Worm (Caenorhabditis elegans) whole organism, young adult: Measurements from ENCODE around the gene henn-1.

Source experiments
- D2030.7 ChIP-seq: fragments of 200-800 bp; sonication (Bioruptor generic); IDR thresholded peaks from 2 replicates; pipeline ENCODE4 v1.3.6; 2022; ENCODE audit warnings: missing genetic modification reagents, missing genetic modification characterization, missing compliant biosample characterization
- F37B4.10 ChIP-seq: fragments of 200-800 bp; sonication (Bioruptor generic); IDR thresholded peaks from 2 replicates; pipeline ENCODE4 v1.3.6; 2022; ENCODE audit warnings: missing genetic modification characterization, missing compliant biosample characterization
- F39B2.1 ChIP-seq: fragments of 200-800 bp; sonication (Bioruptor generic); IDR thresholded peaks from 2 replicates; pipeline ENCODE4 v1.3.6; 2022; ENCODE audit warnings: missing genetic modification reagents, missing genetic modification characterization, missing compliant biosample characterization
- F52B5.7 ChIP-seq: sonication (generic microtip); optimal IDR thresholded peaks from 2 replicates; lab custom pipeline; 2016; ENCODE audit warnings: mild to moderate bottlenecking, missing genetic modification characterization, missing compliant biosample characterization
- T07F8.4 ChIP-seq: sonication (generic microtip); optimal IDR thresholded peaks from 2 replicates; lab custom pipeline; 2016; ENCODE audit warnings: mild to moderate bottlenecking, missing genetic modification characterization, moderate library complexity, missing compliant biosample characterization
- Y67H2A.10 ChIP-seq: fragments of 200-800 bp; sonication (Bioruptor generic); conservative IDR thresholded peaks from 2 replicates; pipeline ENCODE4 v1.3.6; 2022; ENCODE audit warnings: missing genetic modification reagents, missing genetic modification characterization, missing compliant biosample characterization
- aptf-3 ChIP-seq: fragments of 200-800 bp; sonication (Bioruptor generic); IDR thresholded peaks from 2 replicates; pipeline ENCODE4 v1.3.6; 2022; ENCODE audit warnings: missing genetic modification characterization, missing compliant biosample characterization
- athp-1 ChIP-seq: sonication (generic microtip); optimal IDR thresholded peaks from 2 replicates; lab custom pipeline; 2017; ENCODE audit warnings: mild to moderate bottlenecking, missing genetic modification characterization, missing compliant biosample characterization
- attf-5 ChIP-seq: fragments of 200-800 bp; sonication (Bioruptor generic); optimal IDR thresholded peaks from 2 replicates; lab custom pipeline; 2018; ENCODE audit warnings: mild to moderate bottlenecking, missing genetic modification characterization, missing compliant biosample characterization
- ceh-91 ChIP-seq: fragments of 200-800 bp; sonication (Bioruptor generic); IDR thresholded peaks from 2 replicates; pipeline ENCODE4 v1.3.6; 2022; ENCODE audit warnings: missing genetic modification reagents, missing genetic modification characterization, missing compliant biosample characterization
- chd-7 ChIP-seq: sonication (generic microtip); optimal IDR thresholded peaks from 2 replicates; lab custom pipeline; 2016; ENCODE audit warnings: mild to moderate bottlenecking, missing genetic modification characterization, moderate library complexity, missing compliant biosample characterization
- die-1 ChIP-seq: sonication (generic microtip); optimal IDR thresholded peaks from 2 replicates; lab custom pipeline; 2016; ENCODE audit warnings: missing genotype, mild to moderate bottlenecking, missing genetic modification characterization, missing compliant biosample characterization
- dox-1 ChIP-seq: fragments of 200-800 bp; sonication (Bioruptor generic); IDR thresholded peaks from 2 replicates; pipeline ENCODE4 v1.3.6; 2022; ENCODE audit warnings: missing genetic modification reagents, missing genetic modification characterization, missing compliant biosample characterization
- efl-1 ChIP-seq: fragments of 150-350 bp; optimal IDR thresholded peaks from 2 replicates; lab custom pipeline; 2014; ENCODE audit warnings: missing biosample characterization, missing genetic modification reagents, missing genetic modification characterization
- egrh-3 ChIP-seq: fragments of 200-800 bp; sonication (Bioruptor generic); IDR thresholded peaks from 2 replicates; pipeline ENCODE4 v1.3.6; 2022; ENCODE audit warnings: missing genetic modification reagents, missing genetic modification characterization, missing compliant biosample characterization
- ets-4 ChIP-seq: fragments of 200-800 bp; sonication (Bioruptor generic); optimal IDR thresholded peaks from 2 replicates; lab custom pipeline; 2018; ENCODE audit warnings: mild to moderate bottlenecking, missing genetic modification characterization, missing compliant biosample characterization
- him-1 ChIP-seq: sonication (generic microtip); optimal IDR thresholded peaks from 2 replicates; lab custom pipeline; 2016; ENCODE audit warnings: missing genotype, missing genetic modification reagents, missing genetic modification characterization, missing compliant biosample characterization
- hlh-26 ChIP-seq: fragments of 200-800 bp; sonication (Bioruptor generic); conservative IDR thresholded peaks from 2 replicates; pipeline ENCODE4 v1.3.6; 2022; ENCODE audit warnings: missing genetic modification reagents, missing genetic modification characterization, missing compliant biosample characterization
- hsf-1 ChIP-seq: fragments of 200-800 bp; sonication (Bioruptor generic); IDR thresholded peaks from 2 replicates; pipeline ENCODE4 v1.3.6; 2022; ENCODE audit warnings: missing genetic modification reagents, missing genetic modification characterization, missing compliant biosample characterization
- lin-54 ChIP-seq: fragments of 200-800 bp; sonication (Bioruptor generic); optimal IDR thresholded peaks from 2 replicates; lab custom pipeline; 2018; ENCODE audit warnings: mild to moderate bottlenecking, missing genetic modification characterization, missing compliant biosample characterization
- madf-3 ChIP-seq: fragments of 200-800 bp; sonication (Bioruptor generic); IDR thresholded peaks from 2 replicates; pipeline ENCODE4 v1.3.6; 2022; ENCODE audit warnings: missing genetic modification reagents, missing genetic modification characterization, missing compliant biosample characterization
- mcd-1 ChIP-seq: fragments of 200-800 bp; sonication (Bioruptor generic); IDR thresholded peaks from 2 replicates; pipeline ENCODE4 v1.3.6; 2022; ENCODE audit warnings: missing genetic modification reagents, missing genetic modification characterization, missing compliant biosample characterization
- nfyb-1 ChIP-seq: fragments of 200-800 bp; sonication (Bioruptor generic); IDR thresholded peaks from 2 replicates; pipeline ENCODE4 v1.3.6; 2022; ENCODE audit warnings: missing genetic modification reagents, missing genetic modification characterization, missing compliant biosample characterization
- nhr-120 ChIP-seq: fragments of 200-800 bp; sonication (Bioruptor generic); IDR thresholded peaks from 2 replicates; pipeline ENCODE4 v1.3.6; 2022; ENCODE audit warnings: missing genetic modification characterization, missing compliant biosample characterization
- repo-1 ChIP-seq: sonication (generic microtip); optimal IDR thresholded peaks from 2 replicates; lab custom pipeline; 2017; ENCODE audit warnings: mild to moderate bottlenecking, missing genetic modification characterization, missing compliant biosample characterization
- sea-2 ChIP-seq: fragments of 200-800 bp; sonication (Bioruptor generic); IDR thresholded peaks from 2 replicates; pipeline ENCODE4 v1.3.6; 2022; ENCODE audit warnings: missing genetic modification characterization, missing compliant biosample characterization
- unc-130 ChIP-seq: sonication (generic microtip); optimal IDR thresholded peaks from 2 replicates; lab custom pipeline; 2016; ENCODE audit warnings: missing genetic modification reagents, missing genetic modification characterization, missing compliant biosample characterization
- zfh-2 ChIP-seq: fragments of 200-800 bp; sonication (Bioruptor generic); conservative IDR thresholded peaks from 2 replicates; pipeline ENCODE4 v1.3.6; 2022; ENCODE audit warnings: missing genetic modification reagents, missing genetic modification characterization, missing compliant biosample characterization
- ztf-26 ChIP-seq: sonication (generic microtip); optimal IDR thresholded peaks from 2 replicates; lab custom pipeline; 2017; ENCODE audit warnings: missing genetic modification characterization, missing compliant biosample characterization
- ztf-28 ChIP-seq: fragments of 200-800 bp; sonication (Bioruptor generic); IDR thresholded peaks from 2 replicates; pipeline ENCODE4 v1.3.6; 2022; ENCODE audit warnings: missing genetic modification reagents, missing genetic modification characterization, missing compliant biosample characterization

henn-1 gene

DNA sequence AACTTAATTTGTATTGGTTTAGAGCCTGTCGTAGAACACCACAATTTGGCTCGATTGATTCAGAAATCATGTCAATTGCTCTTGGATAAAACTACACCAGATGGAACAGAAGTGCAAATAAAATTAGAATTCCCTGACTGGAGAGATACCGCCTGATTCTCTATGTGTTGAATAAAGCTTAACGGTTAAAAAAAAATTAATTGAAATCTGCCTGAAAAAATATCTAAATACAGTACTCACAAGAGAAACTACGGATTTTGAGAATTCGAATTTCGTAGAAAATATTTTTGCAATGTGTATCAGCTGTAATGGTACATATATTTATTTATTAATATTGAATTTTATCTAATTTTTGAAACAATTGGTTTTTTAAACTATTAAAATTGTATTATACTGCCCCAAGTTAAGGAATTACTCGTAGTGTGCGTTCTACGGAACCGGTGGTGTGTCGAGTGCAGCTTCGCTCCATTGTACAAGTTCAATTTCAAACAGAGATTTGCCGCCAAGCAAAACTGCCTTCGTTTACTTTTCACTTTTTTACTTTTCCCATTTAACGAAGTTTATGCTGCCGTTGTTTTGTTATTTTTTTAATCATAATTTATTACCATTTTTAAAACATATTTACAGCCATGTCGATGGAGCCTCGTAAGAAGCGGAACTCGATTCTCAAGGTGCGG lies 17.7 kb downstream of the henn-1 start, which contains the start of gene knl-1 (continued):
- TF ChIP-seq F37B4.10 (no peak), T07F8.4 (tag; lab: Kevin White, UChicago) (no peak), him-1 (tag; lab: Kevin White, UChicago) (no peak), nhr-120 (GFP tag; lab: Robert Waterston, UW) (no peak)

DNA sequence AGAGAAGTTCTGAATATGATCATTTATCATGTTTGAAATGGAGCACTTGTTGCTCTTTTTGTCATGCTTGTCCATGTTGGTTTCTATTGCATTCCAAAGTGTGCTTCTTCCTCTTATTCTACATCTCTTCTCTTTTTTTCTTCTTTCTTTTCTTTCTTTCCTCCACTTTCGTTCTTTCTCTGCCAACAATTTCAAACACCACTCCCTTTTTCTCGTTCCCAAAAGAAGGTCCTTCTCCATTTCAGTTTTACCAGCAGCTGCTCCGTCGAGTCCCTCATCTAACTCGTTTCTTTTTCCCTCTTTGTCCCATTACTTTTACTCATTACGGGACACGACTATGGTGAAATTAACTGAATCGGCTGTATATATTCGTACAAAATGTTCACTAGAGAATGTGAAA lies 22.5 kb downstream of the henn-1 start, which contains the start of gene F09G8.5:
F09G8.5 (plus strand) TSS at position 38 of the 400 bp plus-strand sequence.
- TF ChIP-seq ztf-28 (GFP tag; lab: Robert Waterston, UW) = no peak
- TF ChIP-seq repo-1 (tag; lab: Kevin White, UChicago) = no peak
- TF ChIP-seq ets-4 = no peak
- TF ChIP-seq T07F8.4 (tag; lab: Kevin White, UChicago) = no peak
- TF ChIP-seq die-1 (tag; lab: Kevin White, UChicago) = no peak
- no peak for TF ChIP-seq F39B2.1 (GFP tag; lab: Robert Waterston, UW)
- no peak for TF ChIP-seq athp-1 (tag; lab: Kevin White, UChicago)
- TF ChIP-seq madf-3 (GFP tag; lab: Robert Waterston, UW) = no peak
- TF ChIP-seq efl-1 = no peak
- no peak for TF ChIP-seq nfyb-1
- no peak for TF ChIP-seq aptf-3 (GFP tag; lab: Robert Waterston, UW)
- no peak for TF ChIP-seq ztf-26 (tag; lab: Kevin White, UChicago)
- TF ChIP-seq, all 124 proteins: peak for 0

DNA sequence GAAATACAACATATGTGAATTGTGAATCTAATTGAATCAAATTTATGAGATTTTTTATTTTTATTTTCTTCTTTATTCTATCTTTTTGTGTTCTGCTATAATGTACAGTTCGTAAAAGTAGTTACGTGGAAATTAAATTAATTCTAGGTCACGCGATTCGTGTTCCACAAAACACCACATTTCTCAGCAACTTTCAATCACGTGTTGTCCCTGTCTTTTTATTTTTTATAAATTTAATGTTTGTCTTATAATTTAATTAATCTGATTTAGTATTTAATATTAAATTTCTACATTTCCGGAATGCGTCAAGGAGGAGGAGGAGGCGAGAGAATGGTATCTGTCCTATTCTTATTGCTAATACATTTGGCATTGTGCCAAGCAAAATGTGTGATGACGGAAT lies 25.6 kb downstream of the henn-1 start, which contains the start of gene ncr-2:
ncr-2 (plus strand) TSS at position 301 of the 400 bp plus-strand sequence.
- TF ChIP-seq hlh-26 = no peak

DNA sequence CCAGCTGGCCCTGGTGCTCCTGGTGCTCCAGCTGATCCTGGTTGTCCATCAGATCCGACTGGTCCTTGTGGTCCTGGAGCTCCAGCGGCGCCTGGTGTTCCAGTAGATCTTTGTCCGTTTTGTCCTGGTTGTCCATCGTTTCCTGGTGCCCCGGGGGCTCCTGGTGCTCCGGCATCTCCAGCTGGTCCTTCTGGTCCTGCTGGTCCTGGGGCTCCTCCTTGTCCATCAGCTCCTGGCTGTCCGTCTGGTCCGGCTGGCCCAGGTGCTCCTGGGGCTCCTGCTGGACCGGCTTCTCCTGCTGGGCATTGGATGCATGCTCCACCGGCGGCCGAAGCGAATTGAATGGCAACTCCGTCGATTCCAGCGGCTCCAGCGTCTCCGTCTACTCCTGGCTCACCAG lies 30.1 kb downstream of the henn-1 start:
- TF ChIP-seq zfh-2 (GFP tag; lab: Robert Waterston, UW) (peak; percentile 95), nfyb-1 (0 out of 2 replicates have a peak, but pooled peaks have one; percentile 9), D2030.7 (GFP tag; lab: Robert Waterston, UW) (no peak), dox-1 (0 out of 2 replicates have a peak, but pooled peaks have one; percentile 23), F52B5.7 (peak; percentile 44), mcd-1 (GFP tag; lab: Robert Waterston, UW) (peak; percentile 27; the same call in 1 of the 2 replicates), chd-7 (tag; lab: Kevin White, UChicago) (no peak), egrh-3 (GFP tag; lab: Robert Waterston, UW) (peak; percentile 97), hsf-1 (no peak)

DNA sequence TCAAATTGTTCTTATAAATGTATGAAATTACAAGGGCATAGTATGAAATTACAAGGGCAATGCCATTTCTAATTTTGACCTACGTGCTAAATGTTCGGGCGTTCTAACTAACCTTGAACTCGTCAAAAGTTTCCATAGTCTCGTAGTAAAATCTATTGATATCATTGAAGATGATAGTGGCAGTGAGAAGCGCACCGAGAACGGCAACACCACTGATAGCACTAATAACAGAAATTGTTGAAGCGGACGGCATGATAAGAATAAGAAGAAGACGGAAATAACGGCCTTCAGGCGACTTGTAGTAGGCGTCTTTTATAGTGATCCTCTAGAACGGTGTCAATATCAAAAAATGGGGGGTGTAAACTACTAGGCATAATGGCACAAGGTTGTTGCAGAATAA lies 30.9 kb downstream of the henn-1 start, which contains the start of gene col-91:
col-91 (minus strand) TSS at position 288 of the 400 bp plus-strand sequence.
- no peak for TF ChIP-seq attf-5
- TF ChIP-seq nhr-120 (GFP tag; lab: Robert Waterston, UW) = no peak
- no peak for TF ChIP-seq sea-2 (GFP tag; lab: Robert Waterston, UW)

DNA sequence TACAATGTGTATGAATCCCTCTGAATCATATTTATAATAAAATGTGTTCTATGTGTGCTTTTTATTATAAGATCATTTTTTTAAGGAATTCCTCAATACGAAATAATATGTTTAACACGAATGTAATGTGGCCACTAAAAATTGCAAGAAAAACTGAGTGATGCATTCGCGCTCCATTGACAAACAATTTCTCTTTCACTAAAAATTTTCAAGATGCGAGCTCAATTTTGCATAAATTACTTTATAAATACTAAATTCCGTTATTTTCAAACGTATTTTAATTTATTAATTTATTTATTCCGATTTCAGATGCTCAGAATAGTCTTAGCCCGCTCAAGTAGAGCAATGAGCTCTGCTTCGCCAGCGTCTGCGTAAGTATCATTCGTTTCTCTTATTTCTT lies 33.3 kb downstream of the henn-1 start, which contains the start of gene mrps-9:
mrps-9 (plus strand) TSS at position 310 of the 400 bp plus-strand sequence.
- TF ChIP-seq dox-1 (no peak), ceh-91 (GFP tag; lab: Robert Waterston, UW) (no peak), attf-5 (no peak), unc-130 (no peak), lin-54 (GFP tag; lab: Kevin White, UChicago) (no peak), Y67H2A.10 (GFP tag; lab: Robert Waterston, UW) (no peak), mcd-1 (GFP tag; lab: Robert Waterston, UW) (peak; percentile 86)
